Fruit fly (Drosophila melanogaster) S2 (cell line): ENCODE results near the gene CG7333.

ENCODE experiments used
- CG8478 ChIP-seq: fragments of >200 bp; optimal IDR thresholded peaks from 2 replicates; lab custom pipeline; 2018
- CTCF ChIP-seq, 2 experiments: fragments of >200 bp; optimal IDR thresholded peaks; 2 replicates each; lab custom pipeline; 2018

DNA sequence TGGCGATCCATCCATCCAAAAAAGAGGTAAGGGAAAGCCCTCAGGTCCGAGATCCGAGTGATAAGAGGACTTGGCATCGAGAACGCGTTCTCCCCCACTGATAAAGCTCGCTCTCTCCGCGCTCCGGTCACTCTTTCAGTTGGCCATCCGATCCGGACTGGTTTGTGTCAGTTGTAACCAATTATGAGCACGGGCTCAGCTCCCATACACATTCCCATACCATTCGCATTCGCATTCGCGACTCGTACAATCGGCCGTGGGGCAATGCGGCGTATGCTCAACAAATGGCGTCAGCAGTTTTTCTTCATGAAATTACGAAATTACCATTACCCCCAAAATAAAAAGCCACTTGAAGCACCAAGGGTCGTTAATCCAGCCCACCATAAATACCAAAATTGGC is 24.0 kb downstream of the CG7333 start:
- TF ChIP-seq CTCF (optimal IDR thresholded peaks at IDR 0.05; lab: Kevin White, UChicago) (no peak), CG8478 (lab: Kevin White, UChicago) (no peak)
